Worm (Caenorhabditis elegans): ENCODE measurements around the gene mrpl-40.

mrpl-40 gene

ce11 chrIII:38117-38516, 49.2 kb upstream of the mrpl-40 start, which contains the start of gene clp-10:
Gene clp-10 (minus strand): TSS chrIII:38217.
- no peak for TF ChIP-seq ztf-11 (tag; optimal IDR thresholded peaks at IDR 0.05)
- TF ChIP-seq sma-3 (GFP tag; optimal IDR thresholded peaks at IDR 0.05) = no peak
- TF ChIP-seq dmd-4 (tag; optimal IDR thresholded peaks at IDR 0.05) = no peak
- no peak for TF ChIP-seq ceh-16 (tag; optimal IDR thresholded peaks at IDR 0.05)
- TF ChIP-seq nhr-129 (tag; optimal IDR thresholded peaks at IDR 0.05) = no peak
- TF ChIP-seq zag-1 (tag; optimal IDR thresholded peaks at IDR 0.05) = no peak
- no peak for TF ChIP-seq ama-1 (optimal IDR thresholded peaks at IDR 0.05)
- TF ChIP-seq fos-1 (tag; optimal IDR thresholded peaks at IDR 0.05) = no peak
- TF ChIP-seq lin-11 (tag; optimal IDR thresholded peaks at IDR 0.05) = no peak
- TF ChIP-seq sma-9 (GFP tag; optimal IDR thresholded peaks at IDR 0.05) = no peak
- TF ChIP-seq sma-9 (tag; optimal IDR thresholded peaks at IDR 0.05) = no peak
- TF ChIP-seq C34F6.9 (tag; optimal IDR thresholded peaks at IDR 0.05) = no peak
- TF ChIP-seq Y55F3AM.14 (GFP tag; optimal IDR thresholded peaks at IDR 0.05) = no peak
- no peak for TF ChIP-seq nhr-237 (tag; optimal IDR thresholded peaks at IDR 0.05)
- TF ChIP-seq nhr-10 (tag; optimal IDR thresholded peaks at IDR 0.05) = no peak
- TF ChIP-seq ztf-4 (tag; optimal IDR thresholded peaks at IDR 0.05) = no peak
- TF ChIP-seq ztf-1 (GFP tag; conservative IDR thresholded peaks at IDR 0.05) = no peak

ce11 chrIII:39516-39915, 47.8 kb upstream of the mrpl-40 start:
- no peak for TF ChIP-seq ztf-1 (GFP tag; conservative IDR thresholded peaks at IDR 0.05)
- no peak for TF ChIP-seq nhr-25 (tag; optimal IDR thresholded peaks at IDR 0.05)
- TF ChIP-seq nhr-237 (tag; optimal IDR thresholded peaks at IDR 0.05) = no peak

ce11 chrIII:40580-41113, 46.7 kb upstream of the mrpl-40 start, which contains the start of gene col-88:
Gene col-88 (plus strand): TSS chrIII:41063.
- TF ChIP-seq blmp-1 (tag; optimal IDR thresholded peaks at IDR 0.05; ENCODE audit: insufficient read depth) = peak; percentile 3
- no peak for TF ChIP-seq egl-27 (tag; optimal IDR thresholded peaks at IDR 0.05)
- TF ChIP-seq mbf-1 (tag; optimal IDR thresholded peaks at IDR 0.05) = no peak
- no peak for TF ChIP-seq unc-39 (tag; optimal IDR thresholded peaks at IDR 0.05)
- no peak for TF ChIP-seq nhr-237 (tag; optimal IDR thresholded peaks at IDR 0.05)

- TF ChIP-seq aly-2 (tag; optimal IDR thresholded peaks at IDR 0.05) (no peak), unc-39 (tag; optimal IDR thresholded peaks at IDR 0.05) (no peak), Y55F3AM.14 (GFP tag; optimal IDR thresholded peaks at IDR 0.05) (no peak), ztf-1 (GFP tag; conservative IDR thresholded peaks at IDR 0.05) (no peak), gmeb-1 (tag; optimal IDR thresholded peaks at IDR 0.05) (no peak), nhr-21 (tag; optimal IDR thresholded peaks at IDR 0.05) (no peak), nhr-25 (tag; optimal IDR thresholded peaks at IDR 0.05) (no peak), elt-3 (tag; optimal IDR thresholded peaks at IDR 0.05) (no peak), sma-9 (GFP tag; optimal IDR thresholded peaks at IDR 0.05) (no peak), sma-9 (tag; optimal IDR thresholded peaks at IDR 0.05) (no peak), ama-1 (optimal IDR thresholded peaks at IDR 0.05) (no peak), ZK546.5 (tag; optimal IDR thresholded peaks at IDR 0.05) (no peak), blmp-1 (tag; optimal IDR thresholded peaks at IDR 0.05; ENCODE audit: insufficient read depth) (no peak), nhr-11 (tag; optimal IDR thresholded peaks at IDR 0.05) (no peak), unc-62 (GFP tag; optimal IDR thresholded peaks at IDR 0.05) (no peak)
Observed at ce11 chrIII:41484-41883, 45.9 kb upstream of the mrpl-40 start.

- TF ChIP-seq ztf-4 (tag; optimal IDR thresholded peaks at IDR 0.05) (no peak), mdl-1 (tag; optimal IDR thresholded peaks at IDR 0.05) (no peak), crh-2 (tag; optimal IDR thresholded peaks at IDR 0.05) (no peak), lsy-2 (tag; optimal IDR thresholded peaks at IDR 0.05) (no peak), R02D3.7 (tag; optimal IDR thresholded peaks at IDR 0.05) (no peak)
Observed at ce11 chrIII:42725-43124, 44.6 kb upstream of the mrpl-40 start.

- no peak for TF ChIP-seq nhr-12 (tag; optimal IDR thresholded peaks at IDR 0.05)
- TF ChIP-seq R02D3.7 (tag; optimal IDR thresholded peaks at IDR 0.05) = no peak
- TF ChIP-seq ama-1 (optimal IDR thresholded peaks at IDR 0.05) = no peak
- no peak for TF ChIP-seq nhr-25 (tag; optimal IDR thresholded peaks at IDR 0.05)
- TF ChIP-seq lin-13 (GFP tag; optimal IDR thresholded peaks at IDR 0.05) = no peak
- no peak for TF ChIP-seq ZK546.5 (tag; optimal IDR thresholded peaks at IDR 0.05)
- TF ChIP-seq unc-62 (GFP tag; optimal IDR thresholded peaks at IDR 0.05) = no peak
- no peak for TF ChIP-seq nhr-6 (tag; optimal IDR thresholded peaks at IDR 0.05)
- no peak for TF ChIP-seq zag-1 (tag; optimal IDR thresholded peaks at IDR 0.05)
- TF ChIP-seq sma-9 (GFP tag; optimal IDR thresholded peaks at IDR 0.05) = no peak
- no peak for TF ChIP-seq sma-9 (tag; optimal IDR thresholded peaks at IDR 0.05)
- TF ChIP-seq aly-2 (tag; optimal IDR thresholded peaks at IDR 0.05) = no peak
- no peak for TF ChIP-seq ceh-16 (tag; optimal IDR thresholded peaks at IDR 0.05)
- no peak for TF ChIP-seq nhr-21 (tag; optimal IDR thresholded peaks at IDR 0.05)
- TF ChIP-seq ztf-11 (tag; optimal IDR thresholded peaks at IDR 0.05) = no peak
Observed at ce11 chrIII:48329-48728, 39.0 kb upstream of the mrpl-40 start.
